Worm (Caenorhabditis elegans) whole organism, L2 larva: Measurements from ENCODE around the gene C04H5.7.

Experiments
- alr-1 ChIP-seq: fragments of 150-350 bp; optimal IDR thresholded peaks from 2 replicates; lab custom pipeline; 2014; ENCODE audit warnings: missing biosample characterization, missing genetic modification characterization
- blmp-1 ChIP-seq: sonication (generic microtip); optimal IDR thresholded peaks from 2 replicates; lab custom pipeline; 2017; ENCODE audit warnings: missing genetic modification characterization, mild to moderate bottlenecking, missing compliant biosample characterization, antibody characterized with exemption, moderate library complexity; ENCODE audit not compliant: insufficient read depth
- ceh-82 ChIP-seq: fragments of 150-350 bp; optimal IDR thresholded peaks from 2 replicates; lab custom pipeline; 2014; ENCODE audit warnings: missing biosample characterization, missing genetic modification characterization
- egl-27 ChIP-seq: sonication (generic microtip); optimal IDR thresholded peaks from 3 replicates; lab custom pipeline; 2017; ENCODE audit warnings: missing biosample characterization, missing genetic modification reagents, missing genetic modification characterization
- elt-3 ChIP-seq: sonication (generic microtip); optimal IDR thresholded peaks from 2 replicates; lab custom pipeline; 2017; ENCODE audit warnings: missing biosample characterization, missing genetic modification characterization
- lin-39 ChIP-seq: fragments of 150-350 bp; optimal IDR thresholded peaks from 2 replicates; lab custom pipeline; 2014; ENCODE audit warnings: missing biosample characterization, missing genetic modification reagents, missing genetic modification characterization
- nhr-237 ChIP-seq: fragments of 150-350 bp; optimal IDR thresholded peaks from 2 replicates; lab custom pipeline; 2014; ENCODE audit warnings: missing biosample characterization, missing genetic modification characterization
- nhr-6 ChIP-seq: fragments of 150-350 bp; optimal IDR thresholded peaks from 2 replicates; lab custom pipeline; 2014; ENCODE audit warnings: missing biosample characterization, missing genetic modification characterization
- unc-55 ChIP-seq: fragments of 150-350 bp; sonication (generic microtip); optimal IDR thresholded peaks from 3 replicates; lab custom pipeline; 2014; ENCODE audit warnings: missing biosample characterization, missing genetic modification reagents, missing genetic modification characterization

ce11 chrII:14489407-14489806 lies 48.3 kb upstream of the C04H5.7 start, which contains the start of gene vnut-1:
- TF ChIP-seq blmp-1 (tag; lab: Kevin White, UChicago) (peak; percentile 94), nhr-6 (tag; lab: Kevin White, UChicago) (no peak), nhr-237 (tag; lab: Kevin White, UChicago) (no peak), elt-3 (tag; lab: Kevin White, UChicago) (no peak), unc-55 (GFP tag; lab: Kevin White, UChicago) (peak; percentile 13), lin-39 (tag; lab: Kevin White, UChicago) (no peak), alr-1 (tag; lab: Kevin White, UChicago) (no peak), ceh-82 (no peak), egl-27 (no peak)
